Worm (Caenorhabditis elegans) whole organism, L1 larva: Measurements from ENCODE around the gene rpb-2.

Experiments
- C04F5.9 ChIP-seq: sonication (generic microtip); optimal IDR thresholded peaks from 2 replicates; lab custom pipeline; 2016; ENCODE audit warnings: missing genetic modification characterization, missing compliant biosample characterization
- C16A3.4 ChIP-seq: fragments of 150-350 bp; optimal IDR thresholded peaks from 2 replicates; lab custom pipeline; 2014; ENCODE audit warnings: missing biosample characterization, missing genetic modification characterization
- C34B4.2 ChIP-seq: sonication (generic microtip); optimal IDR thresholded peaks from 2 replicates; lab custom pipeline; 2017; ENCODE audit warnings: mild to moderate bottlenecking, missing genetic modification characterization, missing compliant biosample characterization
- F16B12.6 ChIP-seq: fragments of 150-350 bp; optimal IDR thresholded peaks from 2 replicates; lab custom pipeline; 2014; ENCODE audit warnings: missing biosample characterization, missing genetic modification characterization
- aha-1 ChIP-seq: fragments of 150-350 bp; optimal IDR thresholded peaks from 2 replicates; lab custom pipeline; 2014; ENCODE audit warnings: missing biosample characterization, missing genetic modification characterization
- blmp-1 ChIP-seq: fragments of 150-350 bp; optimal IDR thresholded peaks from 2 replicates; lab custom pipeline; 2014; ENCODE audit warnings: missing biosample characterization, missing genetic modification characterization
- ceh-63 ChIP-seq: fragments of 200-800 bp; sonication (Bioruptor generic); optimal IDR thresholded peaks from 2 replicates; lab custom pipeline; 2018; ENCODE audit warnings: mild to moderate bottlenecking, missing genetic modification characterization, missing compliant biosample characterization
- ceh-8 ChIP-seq: fragments of 200-800 bp; sonication (Bioruptor generic); optimal IDR thresholded peaks from 2 replicates; lab custom pipeline; 2018; ENCODE audit warnings: mild to moderate bottlenecking, missing genetic modification characterization, moderate library complexity, missing compliant biosample characterization
- ceh-90 ChIP-seq: sonication (generic microtip); optimal IDR thresholded peaks from 2 replicates; lab custom pipeline; 2016; ENCODE audit warnings: missing genetic modification characterization, missing compliant biosample characterization
- ces-1 ChIP-seq: fragments of 150-350 bp; optimal IDR thresholded peaks from 2 replicates; lab custom pipeline; 2014; ENCODE audit warnings: missing biosample characterization, missing genetic modification reagents, missing genetic modification characterization
- dsc-1 ChIP-seq: sonication (generic microtip); optimal IDR thresholded peaks from 2 replicates; lab custom pipeline; 2016; ENCODE audit warnings: mild to moderate bottlenecking, missing genetic modification characterization, missing compliant biosample characterization
- efl-1 ChIP-seq, 4 experiments: fragments of 150-350 bp; optimal IDR thresholded peaks in 3 of 4; peaks in 1 of 4; 1 replicate in 1 of 4; 2 replicates in 3 of 4; lab custom pipeline; 2014; ENCODE audit warnings: missing biosample characterization in 2 of 4, missing genetic modification characterization in 2 of 4, missing genetic modification reagents in 2 of 4
- efl-3 ChIP-seq: fragments of 200-800 bp; sonication (Bioruptor generic); optimal IDR thresholded peaks from 2 replicates; lab custom pipeline; 2018; ENCODE audit warnings: mild to moderate bottlenecking, missing genetic modification characterization, missing compliant biosample characterization
- egl-13 ChIP-seq: sonication (generic microtip); optimal IDR thresholded peaks from 2 replicates; lab custom pipeline; 2016; ENCODE audit warnings: missing genotype, missing genetic modification reagents, missing genetic modification characterization, missing compliant biosample characterization
- egl-27 ChIP-seq, 2 experiments: fragments of 150-350 bp in 1 of 2; sonication (generic microtip); optimal IDR thresholded peaks; 3 replicates each; lab custom pipeline; 2017 to 2018; ENCODE audit warnings: missing biosample characterization in 2 of 2, missing genetic modification characterization in 2 of 2, missing genetic modification reagents in 2 of 2
- elt-3 ChIP-seq, 6 experiments: fragments of 150-350 bp in 1 of 6; sonication (generic microtip); optimal IDR thresholded peaks; 2 replicates each; lab custom pipeline; 2017 to 2018; ENCODE audit warnings: missing biosample characterization in 6 of 6, missing genetic modification characterization in 6 of 6, inconsistent platforms in 1 of 6
- ets-5 ChIP-seq: fragments of 200-800 bp; sonication (Bioruptor generic); IDR thresholded peaks from 2 replicates; pipeline ENCODE4 v1.3.6; 2022; ENCODE audit warnings: missing genetic modification characterization, missing compliant biosample characterization
- fkh-4 ChIP-seq: sonication (generic microtip); optimal IDR thresholded peaks from 2 replicates; lab custom pipeline; 2016; ENCODE audit warnings: missing compliant biosample characterization, missing genetic modification characterization, borderline replicate concordance
- fkh-8 ChIP-seq: sonication (generic microtip); optimal IDR thresholded peaks from 2 replicates; lab custom pipeline; 2016; ENCODE audit warnings: mild to moderate bottlenecking, missing genetic modification characterization, missing compliant biosample characterization
- fos-1 ChIP-seq: fragments of 150-350 bp; optimal IDR thresholded peaks from 2 replicates; lab custom pipeline; 2014; ENCODE audit warnings: missing biosample characterization, missing genetic modification characterization
- hlh-4 ChIP-seq: sonication (generic microtip); optimal IDR thresholded peaks from 2 replicates; lab custom pipeline; 2016; ENCODE audit warnings: mild to moderate bottlenecking, missing genetic modification characterization, missing compliant biosample characterization
- hpl-2 ChIP-seq: fragments of 150-350 bp; optimal IDR thresholded peaks from 2 replicates; lab custom pipeline; 2014; ENCODE audit warnings: missing biosample characterization, missing genetic modification reagents, missing genetic modification characterization
- irx-1 ChIP-seq: sonication (generic microtip); optimal IDR thresholded peaks from 2 replicates; lab custom pipeline; 2016; ENCODE audit warnings: missing genetic modification characterization, missing compliant biosample characterization
- isw-1 ChIP-seq: fragments of 200-800 bp; sonication (Bioruptor generic); IDR thresholded peaks from 2 replicates; pipeline ENCODE4 v1.3.6; 2022; ENCODE audit warnings: missing genetic modification characterization, missing compliant biosample characterization
- lin-13 ChIP-seq: fragments of 150-350 bp; optimal IDR thresholded peaks from 2 replicates; lab custom pipeline; 2014; ENCODE audit warnings: missing biosample characterization, missing genetic modification reagents, missing genetic modification characterization
- lin-14 ChIP-seq: fragments of 200-800 bp; sonication (Bioruptor generic); optimal IDR thresholded peaks from 2 replicates; lab custom pipeline; 2018; ENCODE audit warnings: mild to moderate bottlenecking, missing genetic modification characterization, moderate library complexity, missing compliant biosample characterization
- lin-35 ChIP-seq, 2 experiments: fragments of 150-350 bp; optimal IDR thresholded peaks; 2 replicates each; lab custom pipeline; 2014; ENCODE audit warnings: missing biosample characterization in 2 of 2, missing genetic modification characterization in 2 of 2, missing genetic modification reagents in 2 of 2
- lir-3 ChIP-seq: sonication (generic microtip); optimal IDR thresholded peaks from 2 replicates; lab custom pipeline; 2016; ENCODE audit warnings: mild to moderate bottlenecking, missing genetic modification characterization, moderate library complexity, missing compliant biosample characterization; ENCODE audit not compliant: poor library complexity
- lsy-2 ChIP-seq, 2 experiments: fragments of 150-350 bp; optimal IDR thresholded peaks; 2 replicates each; lab custom pipeline; 2014; ENCODE audit warnings: missing biosample characterization in 2 of 2, missing genetic modification characterization in 2 of 2
- nhr-11 ChIP-seq: fragments of 150-350 bp; optimal IDR thresholded peaks from 2 replicates; lab custom pipeline; 2014; ENCODE audit warnings: missing biosample characterization, missing genetic modification characterization
- nhr-12 ChIP-seq: sonication (generic microtip); optimal IDR thresholded peaks from 2 replicates; lab custom pipeline; 2017; ENCODE audit warnings: missing biosample characterization, missing genetic modification characterization
- nhr-19 ChIP-seq: fragments of 200-800 bp; sonication (Bioruptor generic); conservative IDR thresholded peaks from 2 replicates; pipeline ENCODE4 v1.3.6; 2022; ENCODE audit warnings: missing genetic modification characterization, missing compliant biosample characterization
- nhr-20 ChIP-seq: sonication (generic microtip); optimal IDR thresholded peaks from 2 replicates; lab custom pipeline; 2016; ENCODE audit warnings: mild to moderate bottlenecking, missing genetic modification characterization, missing compliant biosample characterization
- nhr-237 ChIP-seq: fragments of 150-350 bp; optimal IDR thresholded peaks from 2 replicates; lab custom pipeline; 2014; ENCODE audit warnings: missing biosample characterization, missing genetic modification characterization
- nhr-28 ChIP-seq: fragments of 150-350 bp; optimal IDR thresholded peaks from 2 replicates; lab custom pipeline; 2014; ENCODE audit warnings: missing biosample characterization, missing genetic modification characterization
- nhr-47 ChIP-seq: sonication (generic microtip); optimal IDR thresholded peaks from 2 replicates; lab custom pipeline; 2016; ENCODE audit warnings: mild to moderate bottlenecking, missing genetic modification characterization, moderate library complexity, missing compliant biosample characterization
- nhr-71 ChIP-seq: sonication (generic microtip); optimal IDR thresholded peaks from 2 replicates; lab custom pipeline; 2016; ENCODE audit warnings: mild to moderate bottlenecking, missing genetic modification characterization, moderate library complexity, missing compliant biosample characterization
- nhr-76 ChIP-seq: sonication (generic microtip); optimal IDR thresholded peaks from 2 replicates; lab custom pipeline; 2017; ENCODE audit warnings: missing biosample characterization, missing genetic modification characterization
- nhr-85 ChIP-seq: sonication (generic microtip); peaks from one replicate; lab custom pipeline; 2016; ENCODE audit warnings: missing genetic modification characterization, inconsistent platforms, missing compliant biosample characterization
- nhr-90 ChIP-seq: sonication (generic microtip); optimal IDR thresholded peaks from 2 replicates; lab custom pipeline; 2016; ENCODE audit warnings: mild to moderate bottlenecking, missing genetic modification characterization, missing compliant biosample characterization; ENCODE audit not compliant: poor library complexity
- pax-3 ChIP-seq: fragments of 200-800 bp; sonication (Bioruptor generic); optimal IDR thresholded peaks from 2 replicates; lab custom pipeline; 2018; ENCODE audit warnings: mild to moderate bottlenecking, missing genetic modification characterization, moderate library complexity, missing compliant biosample characterization
- pqm-1 ChIP-seq: sonication (generic microtip); optimal IDR thresholded peaks from 3 replicates; lab custom pipeline; 2017; ENCODE audit warnings: missing biosample characterization, missing genetic modification characterization
- rnt-1 ChIP-seq: sonication (generic microtip); optimal IDR thresholded peaks from 2 replicates; lab custom pipeline; 2016; ENCODE audit warnings: mild to moderate bottlenecking, missing genetic modification characterization, moderate library complexity, missing compliant biosample characterization
- skn-1 ChIP-seq: fragments of 150-350 bp; optimal IDR thresholded peaks from 2 replicates; lab custom pipeline; 2014; ENCODE audit warnings: missing biosample characterization, missing genetic modification characterization
- snpc-4 ChIP-seq: fragments of 150-350 bp; optimal IDR thresholded peaks from 2 replicates; lab custom pipeline; 2014; ENCODE audit warnings: missing biosample characterization, missing genetic modification characterization
- sox-4 ChIP-seq: sonication (generic microtip); optimal IDR thresholded peaks from 2 replicates; lab custom pipeline; 2016; ENCODE audit warnings: missing genetic modification characterization, missing compliant biosample characterization
- swsn-7 ChIP-seq: sonication (generic microtip); optimal IDR thresholded peaks from 2 replicates; lab custom pipeline; 2016; ENCODE audit warnings: missing genetic modification characterization, missing compliant biosample characterization
- tbx-2 ChIP-seq: sonication (generic microtip); optimal IDR thresholded peaks from 2 replicates; lab custom pipeline; 2016; ENCODE audit warnings: missing genetic modification characterization, missing compliant biosample characterization
- unc-86 ChIP-seq: sonication (generic microtip); optimal IDR thresholded peaks from 2 replicates; lab custom pipeline; 2016; ENCODE audit warnings: missing genetic modification characterization, missing compliant biosample characterization
- xbp-1 ChIP-seq: sonication (generic microtip); optimal IDR thresholded peaks from 2 replicates; lab custom pipeline; 2016; ENCODE audit warnings: missing genetic modification characterization, missing compliant biosample characterization
- zag-1 ChIP-seq: fragments of 150-350 bp; optimal IDR thresholded peaks from 2 replicates; lab custom pipeline; 2014; ENCODE audit warnings: missing biosample characterization, missing genetic modification characterization
- zip-4 ChIP-seq: fragments of 200-800 bp; sonication (Bioruptor generic); optimal IDR thresholded peaks from 2 replicates; lab custom pipeline; 2018; ENCODE audit warnings: mild to moderate bottlenecking, missing genetic modification characterization, moderate library complexity, missing compliant biosample characterization
- ztf-11 ChIP-seq, 2 experiments: sonication (generic microtip); optimal IDR thresholded peaks; 2 replicates each; lab custom pipeline; 2016 to 2017; ENCODE audit warnings: missing genetic modification characterization in 2 of 2, missing biosample characterization in 1 of 2, missing compliant biosample characterization in 1 of 2

Gene rpb-2

ce11 chrIII:4912317-4912716, 27.1 kb upstream of the rpb-2 start, which contains the start of the genes F26F4.9 and cee-1:
F26F4.9 (minus strand) TSS chrIII:4912521.
cee-1 (plus strand) TSS chrIII:4912699.
- no peak for TF ChIP-seq ets-5 (GFP tag; lab: Robert Waterston, UW)
- no peak for TF ChIP-seq aha-1 (tag; lab: Kevin White, UChicago)
- TF ChIP-seq elt-3 (tag; optimal IDR thresholded peaks at IDR 0.05; lab: Kevin White, UChicago): peak in 1 of 6 experiments; percentile 14
- peak; percentile 22 for TF ChIP-seq skn-1 (tag; lab: Kevin White, UChicago)
- TF ChIP-seq lin-14 (GFP tag; lab: Kevin White, UChicago): peak; percentile 71
- no peak for TF ChIP-seq nhr-12
- TF ChIP-seq nhr-237: no peak
- peak; percentile 66 for TF ChIP-seq C04F5.9 (tag; lab: Kevin White, UChicago)
- TF ChIP-seq rnt-1: peak; percentile 96
- no peak for TF ChIP-seq fos-1
- TF ChIP-seq nhr-90 (tag; lab: Kevin White, UChicago): peak; percentile 84
- TF ChIP-seq fkh-8 (tag; lab: Kevin White, UChicago): peak; percentile 70
- peak; percentile 75 for TF ChIP-seq egl-13
- TF ChIP-seq zag-1 (tag; lab: Kevin White, UChicago): no peak
- no peak for TF ChIP-seq nhr-76 (tag; lab: Kevin White, UChicago)
- TF ChIP-seq ztf-11 (tag; optimal IDR thresholded peaks at IDR 0.05; lab: Kevin White, UChicago): peak in 1 of 2 experiments; percentile 88
- TF ChIP-seq nhr-85 (tag; lab: Kevin White, UChicago): peak; percentile 82
- TF ChIP-seq ceh-63 (GFP tag; lab: Kevin White, UChicago): no peak
- no peak for TF ChIP-seq pqm-1 (tag; lab: Kevin White, UChicago)
- no peak for TF ChIP-seq hpl-2
- peak; percentile 67 to 75 for TF ChIP-seq lin-35 (GFP tag; optimal IDR thresholded peaks at IDR 0.05; lab: Kevin White, UChicago)
- TF ChIP-seq C34B4.2: no peak
- peak; percentile 21 for TF ChIP-seq lin-13 (GFP tag; lab: Kevin White, UChicago)
- TF ChIP-seq irx-1 (tag; lab: Kevin White, UChicago): peak; percentile 86
- no peak for TF ChIP-seq snpc-4 (tag; lab: Kevin White, UChicago)
- TF ChIP-seq pax-3 (tag; lab: Kevin White, UChicago): peak; percentile 76
- TF ChIP-seq sox-4: peak; percentile 87
- peak; percentile 35 for TF ChIP-seq C16A3.4 (tag; lab: Kevin White, UChicago)
- TF ChIP-seq nhr-47 (tag; lab: Kevin White, UChicago): peak; percentile 82
- peak; percentile 78 for TF ChIP-seq xbp-1
- TF ChIP-seq efl-1 (optimal IDR thresholded peaks at IDR 0.05; lab: Kevin White, UChicago): peak; percentile 63 to 79
- peak; percentile 78 to 96 for TF ChIP-seq efl-1 (GFP tag; optimal IDR thresholded peaks at IDR 0.05 in 1 of 2; lab: Kevin White, UChicago)
- TF ChIP-seq nhr-19 (GFP tag; lab: Robert Waterston, UW): peak; percentile 66
- peak; percentile 35 for TF ChIP-seq isw-1
- peak; percentile 63 to 69 for TF ChIP-seq lsy-2 (tag; optimal IDR thresholded peaks at IDR 0.05; lab: Kevin White, UChicago)
- no peak for TF ChIP-seq egl-27 (tag; optimal IDR thresholded peaks at IDR 0.05; lab: Kevin White, UChicago)
- TF ChIP-seq tbx-2 (tag; lab: Kevin White, UChicago): peak; percentile 82
- no peak for TF ChIP-seq efl-3 (GFP tag; lab: Kevin White, UChicago)
- peak; percentile 84 for TF ChIP-seq dsc-1 (tag; lab: Kevin White, UChicago)
- TF ChIP-seq swsn-7 (tag; lab: Kevin White, UChicago): peak; percentile 70
- TF ChIP-seq nhr-28 (tag; lab: Kevin White, UChicago): no peak
- TF ChIP-seq nhr-11: no peak
- TF ChIP-seq ceh-90 (tag; lab: Kevin White, UChicago): peak; percentile 90
- peak; percentile 32 for TF ChIP-seq unc-86 (tag; lab: Kevin White, UChicago)
- peak; percentile 74 for TF ChIP-seq nhr-20 (tag; lab: Kevin White, UChicago)
- peak; percentile 93 for TF ChIP-seq lir-3
- no peak for TF ChIP-seq ceh-8 (GFP tag; lab: Kevin White, UChicago)
- TF ChIP-seq zip-4: peak; percentile 8
- TF ChIP-seq hlh-4 (tag; lab: Kevin White, UChicago): peak; percentile 22
- peak; percentile 40 for TF ChIP-seq F16B12.6 (tag; lab: Kevin White, UChicago)
- peak; percentile 84 for TF ChIP-seq nhr-71 (tag; lab: Kevin White, UChicago)
- TF ChIP-seq fkh-4 (tag; lab: Kevin White, UChicago): peak; percentile 91
- peak; percentile 40 for TF ChIP-seq blmp-1 (tag; lab: Kevin White, UChicago)
- TF ChIP-seq ces-1: no peak
